Worm (Caenorhabditis elegans): ENCODE data around the gene C49F8.3.

- no peak for TF ChIP-seq lir-3 (tag; optimal IDR thresholded peaks at IDR 0.05)
- TF ChIP-seq pha-4 (GFP tag; IDR thresholded peaks at IDR 0.05) = no peak
- no peak for TF ChIP-seq pha-4 (tag; optimal IDR thresholded peaks at IDR 0.05)
- TF ChIP-seq unc-62 (GFP tag; optimal IDR thresholded peaks at IDR 0.05 in 1 of 2) = peak in 1 of 2 experiments; percentile 11
- TF ChIP-seq unc-62 (tag; optimal IDR thresholded peaks at IDR 0.05) = no peak
- no peak for TF ChIP-seq aha-1 (tag)
- no peak for TF ChIP-seq egl-27 (tag; optimal IDR thresholded peaks at IDR 0.05)
- TF ChIP-seq spr-3 (GFP tag; optimal IDR thresholded peaks at IDR 0.05) = no peak
- no peak for TF ChIP-seq ceh-32 (tag; optimal IDR thresholded peaks at IDR 0.05; ENCODE audit: poor library complexity)
Observed at ce11 chrX:13387497-13387953, at the start of gene C49F8.3.

All from whole organism, L4 larva.